Worm (Caenorhabditis elegans): ENCODE measurements around the gene vav-1.

vav-1 gene

ce11 chrX:9225273-9225672, 6.7 kb downstream of the vav-1 start (continued):
- no peak for TF ChIP-seq lin-26 (GFP tag; IDR thresholded peaks at IDR 0.05)
- no peak for TF ChIP-seq fkh-3 (tag; optimal IDR thresholded peaks at IDR 0.05)
- TF ChIP-seq B0035.1 (tag; optimal IDR thresholded peaks at IDR 0.05) = no peak
- no peak for TF ChIP-seq ceh-100 (GFP tag; IDR thresholded peaks at IDR 0.05)
- no peak for TF ChIP-seq attf-5 (GFP tag; optimal IDR thresholded peaks at IDR 0.05)
- no peak for TF ChIP-seq mes-4 (tag; optimal IDR thresholded peaks at IDR 0.05)
- TF ChIP-seq nfya-2 (GFP tag; IDR thresholded peaks at IDR 0.05) = no peak
- TF ChIP-seq pbrm-1 (GFP tag; IDR thresholded peaks at IDR 0.05) = peak; percentile 38; the same call in 1 of the 2 replicates
- TF ChIP-seq cebp-1 (GFP tag; IDR thresholded peaks at IDR 0.05) = no peak
- peak; percentile 53 for TF ChIP-seq cebp-1 (tag; optimal IDR thresholded peaks at IDR 0.05)
- TF ChIP-seq F52B5.7 (tag; optimal IDR thresholded peaks at IDR 0.05) = no peak
- no peak for TF ChIP-seq Y56A3A.18 (GFP tag; IDR thresholded peaks at IDR 0.05)
- no peak for TF ChIP-seq aptf-2 (GFP tag; conservative IDR thresholded peaks at IDR 0.05)
- TF ChIP-seq nhr-27 (tag; optimal IDR thresholded peaks at IDR 0.05) = no peak
- TF ChIP-seq K12H6.12 (tag; optimal IDR thresholded peaks at IDR 0.05) = peak; percentile 6
- no peak for TF ChIP-seq athp-1 (tag; optimal IDR thresholded peaks at IDR 0.05)
- TF ChIP-seq unc-130 (GFP tag; optimal IDR thresholded peaks at IDR 0.05) = no peak
- TF ChIP-seq nhr-90 (tag; optimal IDR thresholded peaks at IDR 0.05) = no peak
- TF ChIP-seq F10E7.11 (tag; optimal IDR thresholded peaks at IDR 0.05) = no peak
- TF ChIP-seq dox-1 (GFP tag; IDR thresholded peaks at IDR 0.05) = peak; percentile 68; the same call in 1 of the 2 replicates

- TF ChIP-seq tbp1 (GFP tag; optimal IDR thresholded peaks at IDR 0.05) (peak; percentile 15), mel-28 (tag; optimal IDR thresholded peaks at IDR 0.05; ENCODE audit: borderline replicate concordance) (no peak), B0336.3 (GFP tag; IDR thresholded peaks at IDR 0.05) (peak; percentile 67), F23B12.7 (tag; optimal IDR thresholded peaks at IDR 0.05; ENCODE audit: insufficient read depth) (no peak), ztf-22 (GFP tag; optimal IDR thresholded peaks at IDR 0.05) (peak; percentile 69), ztf-26 (tag; optimal IDR thresholded peaks at IDR 0.05) (peak; percentile 61), hrde-1 (tag; optimal IDR thresholded peaks at IDR 0.05; ENCODE audit: borderline replicate concordance) (no peak), cebp-1 (GFP tag; IDR thresholded peaks at IDR 0.05) (no peak), cebp-1 (tag; optimal IDR thresholded peaks at IDR 0.05) (peak; percentile 70), unc-62 (GFP tag; optimal IDR thresholded peaks at IDR 0.05) (peak; percentile 92), him-1 (tag; optimal IDR thresholded peaks at IDR 0.05) (no peak), nhr-90 (tag; optimal IDR thresholded peaks at IDR 0.05) (peak; percentile 36), let-526 (GFP tag; IDR thresholded peaks at IDR 0.05) (0 out of 2 replicates have a peak, but pooled peaks have one; percentile 28), egrh-3 (GFP tag; IDR thresholded peaks at IDR 0.05) (no peak), attf-5 (GFP tag; optimal IDR thresholded peaks at IDR 0.05) (no peak), rec-8 (tag; optimal IDR thresholded peaks at IDR 0.05) (no peak), nfyb-1 (GFP tag; IDR thresholded peaks at IDR 0.05) (no peak), lin-40 (tag; optimal IDR thresholded peaks at IDR 0.05) (peak; percentile 51), snpc-1.3 (tag; optimal IDR thresholded peaks at IDR 0.05; ENCODE audit: insufficient read depth) (no peak), nhr-80 (tag; optimal IDR thresholded peaks at IDR 0.05) (peak; percentile 91), atf-7 (tag; optimal IDR thresholded peaks at IDR 0.05) (peak; percentile 48)
These were observed 18.0 kb downstream of the vav-1 start, which contains the start of gene C35B8.3 for ce11 chrX:9213873-9214341. C35B8.3 (plus strand) TSS chrX:9213923.

Data from whole organism, young adult.